Comparison of ENCODE assay signal across 4 fruit fly cellular contexts in genomic region chrX:14839047-14839446, dm6.
A peak's percentile ranks its signal among the peaks of the same experiment; 100 is the strongest.
TF ChIP-seq lines count a peak whose summit lies in the region.

Gene CG32590, minus strand, starts transcription at chrX:14839106.
Gene Flo2, plus strand, starts transcription at chrX:14839376.

TF ChIP-seq in whole organism, adult, 20 proteins besides CTCF, POLR2A, EP300 and RAD21 (continued from another document):
- TF ChIP-seq cnc (optimal IDR thresholded peaks at IDR 0.05; lab: Kevin White, UChicago) (no peak), CG33017 (tag; optimal IDR thresholded peaks at IDR 0.05; lab: Kevin White, UChicago) (peak; percentile 42)

TF ChIP-seq in whole organism, embryonic, 481 proteins besides CTCF, POLR2A, EP300 and RAD21 (continued from another document and continues in another):
- TF ChIP-seq CG16779 (GFP tag; IDR thresholded peaks at IDR 0.05; lab: Robert Waterston, UW) (no peak), cas (GFP tag; IDR thresholded peaks at IDR 0.05; lab: Robert Waterston, UW) (peak; percentile 60), chm (GFP tag; IDR thresholded peaks at IDR 0.05; lab: Robert Waterston, UW) (peak; percentile 42; the same call in 1 of the 2 replicates), CG14860 (GFP tag; IDR thresholded peaks at IDR 0.05; lab: Robert Waterston, UW; ENCODE audit: partially characterized antibody) (peak; percentile 99), Deaf1 (tag; optimal IDR thresholded peaks at IDR 0.05; lab: Kevin White, UChicago) (peak; percentile 52), CG32532 (GFP tag; IDR thresholded peaks at IDR 0.05; lab: Robert Waterston, UW) (peak; percentile 90), CG34422 (GFP tag; IDR thresholded peaks at IDR 0.05; lab: Robert Waterston, UW) (peak; percentile 88), Gug (GFP tag; IDR thresholded peaks at IDR 0.05; lab: Robert Waterston, UW) (peak; percentile 73), bab2 (GFP tag; optimal IDR thresholded peaks at IDR 0.05; lab: Kevin White, UChicago) (peak; percentile 54), TFAM (GFP tag; optimal IDR thresholded peaks at IDR 0.05; lab: Kevin White, UChicago) (no peak), CG17328 (GFP tag; IDR thresholded peaks at IDR 0.05; lab: Robert Waterston, UW) (peak; percentile 70), salm (tag; optimal IDR thresholded peaks at IDR 0.05; lab: Kevin White, UChicago) (no peak), z (GFP tag; IDR thresholded peaks at IDR 0.05; lab: Robert Waterston, UW) (no peak), CG30403 (GFP tag; optimal IDR thresholded peaks at IDR 0.05; lab: Kevin White, UChicago) (peak; percentile 84), CG16863 (GFP tag; optimal IDR thresholded peaks at IDR 0.05; lab: Kevin White, UChicago) (peak; percentile 44), ttk (GFP tag; IDR thresholded peaks at IDR 0.05; lab: Robert Waterston, UW) (peak; percentile 75), HmgD (GFP tag; optimal IDR thresholded peaks at IDR 0.05; lab: Kevin White, UChicago) (no peak), cg (GFP tag; optimal IDR thresholded peaks at IDR 0.05; lab: Kevin White, UChicago) (no peak), lilli (GFP tag; optimal IDR thresholded peaks at IDR 0.05; lab: Kevin White, UChicago) (peak; percentile 86), jumu (GFP tag; optimal IDR thresholded peaks at IDR 0.05; lab: Kevin White, UChicago) (peak; percentile 67), CG5245 (GFP tag; optimal IDR thresholded peaks at IDR 0.05; lab: Kevin White, UChicago) (peak; percentile 48), CG9797 (GFP tag; optimal IDR thresholded peaks at IDR 0.05; lab: Kevin White, UChicago) (no peak), Asciz (GFP tag; optimal IDR thresholded peaks at IDR 0.05; lab: Kevin White, UChicago) (no peak), zen (tag; optimal IDR thresholded peaks at IDR 0.05; lab: Kevin White, UChicago) (peak; percentile 73), Nf-YC (tag; optimal IDR thresholded peaks at IDR 0.05; lab: Kevin White, UChicago) (peak; percentile 44), sna (GFP tag; IDR thresholded peaks at IDR 0.05; lab: Robert Waterston, UW; ENCODE audit: partially characterized antibody) (peak; percentile 99), CG10147 (GFP tag; optimal IDR thresholded peaks at IDR 0.05; lab: Kevin White, UChicago) (peak; percentile 62), pzg (GFP tag; optimal IDR thresholded peaks at IDR 0.05; lab: Kevin White, UChicago) (peak; percentile 78), CG15514 (GFP tag; optimal IDR thresholded peaks at IDR 0.05; lab: Kevin White, UChicago) (peak; percentile 94), eve (GFP tag; optimal IDR thresholded peaks at IDR 0.05; lab: Kevin White, UChicago) (no peak), grn (GFP tag; optimal IDR thresholded peaks at IDR 0.05; lab: Kevin White, UChicago) (no peak), jing (GFP tag; optimal IDR thresholded peaks at IDR 0.05; lab: Kevin White, UChicago) (no peak), CG9876 (GFP tag; optimal IDR thresholded peaks at IDR 0.05; lab: Kevin White, UChicago) (peak; percentile 34), kah (GFP tag; optimal IDR thresholded peaks at IDR 0.05; lab: Kevin White, UChicago) (no peak), Meics (GFP tag; optimal IDR thresholded peaks at IDR 0.05; lab: Kevin White, UChicago) (peak; percentile 51), Sox102F (GFP tag; optimal IDR thresholded peaks at IDR 0.05; lab: Kevin White, UChicago) (peak; percentile 77), sr (GFP tag; IDR thresholded peaks at IDR 0.05; lab: Robert Waterston, UW) (no peak), Dll (GFP tag; IDR thresholded peaks at IDR 0.05; lab: Robert Waterston, UW; ENCODE audit: partially characterized antibody) (peak; percentile 98), CG17912 (GFP tag; optimal IDR thresholded peaks at IDR 0.05; lab: Kevin White, UChicago) (no peak), da (GFP tag; optimal IDR thresholded peaks at IDR 0.05; lab: Kevin White, UChicago) (peak; percentile 32), CG1233 (GFP tag; optimal IDR thresholded peaks at IDR 0.05; lab: Kevin White, UChicago) (peak; percentile 42), CG34376 (GFP tag; optimal IDR thresholded peaks at IDR 0.05; lab: Kevin White, UChicago) (peak; percentile 13), Vsx1 (GFP tag; optimal IDR thresholded peaks at IDR 0.05; lab: Kevin White, UChicago) (peak; percentile 72)

TF ChIP-seq in whole organism, prepupa, 60 proteins besides CTCF, POLR2A, EP300 and RAD21 (continued from another document):
- TF ChIP-seq CG32006 (GFP tag; optimal IDR thresholded peaks at IDR 0.05; lab: Kevin White, UChicago) = no peak
- TF ChIP-seq OdsH (GFP tag; optimal IDR thresholded peaks at IDR 0.05; lab: Kevin White, UChicago) = peak; percentile 71
- TF ChIP-seq CG31627 (GFP tag; optimal IDR thresholded peaks at IDR 0.05; lab: Kevin White, UChicago) = peak; percentile 74
- TF ChIP-seq Sox14 (GFP tag; optimal IDR thresholded peaks at IDR 0.05; lab: Kevin White, UChicago) = peak; percentile 60
- peak in 1 of 2 experiments; percentile 19 for TF ChIP-seq ss (GFP tag; optimal IDR thresholded peaks at IDR 0.05; lab: Kevin White, UChicago)
- no peak for TF ChIP-seq CG10631 (GFP tag; optimal IDR thresholded peaks at IDR 0.05; lab: Kevin White, UChicago)
- TF ChIP-seq CG16779 (tag; optimal IDR thresholded peaks at IDR 0.05; lab: Kevin White, UChicago) = no peak
- peak; percentile 22 for TF ChIP-seq Eip75B (GFP tag; optimal IDR thresholded peaks at IDR 0.05; lab: Kevin White, UChicago)
- no peak for TF ChIP-seq CG9139 (GFP tag; optimal IDR thresholded peaks at IDR 0.05; lab: Kevin White, UChicago)
- TF ChIP-seq Eip78C (GFP tag; lab: Kevin White, UChicago) = peak; percentile 84
- peak; percentile 48 for TF ChIP-seq Met (GFP tag; optimal IDR thresholded peaks at IDR 0.05; lab: Kevin White, UChicago)
- TF ChIP-seq CG6276 (GFP tag; optimal IDR thresholded peaks at IDR 0.05; lab: Kevin White, UChicago) = no peak
- TF ChIP-seq CG6792 (GFP tag; optimal IDR thresholded peaks at IDR 0.05; lab: Kevin White, UChicago) = peak; percentile 21
- no peak for TF ChIP-seq fkh (GFP tag; optimal IDR thresholded peaks at IDR 0.05; lab: Kevin White, UChicago)
- TF ChIP-seq Sox15 (GFP tag; optimal IDR thresholded peaks at IDR 0.05; lab: Kevin White, UChicago) = peak; percentile 28
- peak; percentile 61 for TF ChIP-seq vri (GFP tag; optimal IDR thresholded peaks at IDR 0.05; lab: Kevin White, UChicago)
- no peak for TF ChIP-seq dac (GFP tag; optimal IDR thresholded peaks at IDR 0.05; lab: Kevin White, UChicago)
- no peak for TF ChIP-seq Blimp-1 (GFP tag; optimal IDR thresholded peaks at IDR 0.05; lab: Kevin White, UChicago)
- peak; percentile 53 for TF ChIP-seq Ets96B (tag; optimal IDR thresholded peaks at IDR 0.05; lab: Kevin White, UChicago)
- TF ChIP-seq spab (GFP tag; optimal IDR thresholded peaks at IDR 0.05; lab: Kevin White, UChicago) = no peak
- TF ChIP-seq lz (GFP tag; optimal IDR thresholded peaks at IDR 0.05; lab: Kevin White, UChicago) = peak; percentile 67
- no peak for TF ChIP-seq CG8119 (GFP tag; IDR thresholded peaks at IDR 0.05; lab: Robert Waterston, UW)
- TF ChIP-seq CG1621 (tag; optimal IDR thresholded peaks at IDR 0.05; lab: Kevin White, UChicago) = no peak
- peak; percentile 10 for TF ChIP-seq net (GFP tag; optimal IDR thresholded peaks at IDR 0.05; lab: Kevin White, UChicago)
- TF ChIP-seq eg (GFP tag; IDR thresholded peaks at IDR 0.05; lab: Robert Waterston, UW) = peak; percentile 84
- TF ChIP-seq Eip93F (GFP tag; optimal IDR thresholded peaks at IDR 0.05; lab: Kevin White, UChicago) = peak; percentile 29
- TF ChIP-seq Hr4 (GFP tag; optimal IDR thresholded peaks at IDR 0.05; lab: Kevin White, UChicago) = peak; percentile 69
- TF ChIP-seq fd59A (GFP tag; optimal IDR thresholded peaks at IDR 0.05; lab: Kevin White, UChicago) = no peak
- peak; percentile 59 for TF ChIP-seq Sox102F (GFP tag; optimal IDR thresholded peaks at IDR 0.05; lab: Kevin White, UChicago)
- TF ChIP-seq Hr39 (GFP tag; optimal IDR thresholded peaks at IDR 0.05; lab: Kevin White, UChicago) = peak; percentile 76
- TF ChIP-seq dsx (GFP tag; optimal IDR thresholded peaks at IDR 0.05; lab: Kevin White, UChicago; ENCODE audit: poor library complexity, severe bottlenecking) = peak; percentile 41
- peak; percentile 59 for TF ChIP-seq CG34406 (GFP tag; optimal IDR thresholded peaks at IDR 0.05; lab: Kevin White, UChicago)
- TF ChIP-seq CG11902 (GFP tag; optimal IDR thresholded peaks at IDR 0.05; lab: Kevin White, UChicago) = peak; percentile 34
- no peak for TF ChIP-seq CG4318 (GFP tag; optimal IDR thresholded peaks at IDR 0.05; lab: Kevin White, UChicago)
- peak; percentile 60 for TF ChIP-seq CG3919 (GFP tag; optimal IDR thresholded peaks at IDR 0.05; lab: Kevin White, UChicago)
- TF ChIP-seq CG10669 (GFP tag; optimal IDR thresholded peaks at IDR 0.05; lab: Kevin White, UChicago) = peak; percentile 29
- TF ChIP-seq esn (GFP tag; optimal IDR thresholded peaks at IDR 0.05; lab: Kevin White, UChicago) = peak; percentile 71
- TF ChIP-seq achi (GFP tag; optimal IDR thresholded peaks at IDR 0.05; lab: Kevin White, UChicago) = peak; percentile 58
- TF ChIP-seq fd85E (GFP tag; optimal IDR thresholded peaks at IDR 0.05; lab: Kevin White, UChicago) = no peak
- TF ChIP-seq svp (GFP tag; lab: Kevin White, UChicago) = peak; percentile 84
- peak; percentile 63 for TF ChIP-seq Smox (GFP tag; optimal IDR thresholded peaks at IDR 0.05; lab: Kevin White, UChicago)

TF ChIP-seq in whole organism, wandering third instar larva, 38 proteins besides CTCF, POLR2A, EP300 and RAD21 (continued from another document):
- TF ChIP-seq psq (GFP tag; optimal IDR thresholded peaks at IDR 0.05; lab: Kevin White, UChicago) (peak; percentile 71), dsf (GFP tag; optimal IDR thresholded peaks at IDR 0.05; lab: Kevin White, UChicago; ENCODE audit: borderline replicate concordance) (peak; percentile 72), ey (GFP tag; optimal IDR thresholded peaks at IDR 0.05; lab: Kevin White, UChicago) (peak; percentile 81), dmrt93B (GFP tag; optimal IDR thresholded peaks at IDR 0.05; lab: Kevin White, UChicago) (no peak), lola (GFP tag; optimal IDR thresholded peaks at IDR 0.05; lab: Kevin White, UChicago) (no peak), rgr (GFP tag; optimal IDR thresholded peaks at IDR 0.05; lab: Kevin White, UChicago) (peak; percentile 78), sv (GFP tag; optimal IDR thresholded peaks at IDR 0.05; lab: Kevin White, UChicago) (peak; percentile 50), Hr83 (GFP tag; optimal IDR thresholded peaks at IDR 0.05; lab: Kevin White, UChicago; ENCODE audit: poor library complexity, severe bottlenecking) (no peak), N (GFP tag; optimal IDR thresholded peaks at IDR 0.05; lab: Kevin White, UChicago) (no peak), dl (GFP tag; optimal IDR thresholded peaks at IDR 0.05; lab: Kevin White, UChicago; ENCODE audit: insufficient read depth in 1 of 2, partially characterized antibody in 2 of 2) (no peak), pan (optimal IDR thresholded peaks at IDR 0.05; lab: Kevin White, UChicago) (no peak), jim (GFP tag; optimal IDR thresholded peaks at IDR 0.05; lab: Kevin White, UChicago) (no peak), Hr78 (GFP tag; optimal IDR thresholded peaks at IDR 0.05; lab: Kevin White, UChicago) (no peak), Dfd (GFP tag; optimal IDR thresholded peaks at IDR 0.05; lab: Kevin White, UChicago) (no peak), tai (GFP tag; optimal IDR thresholded peaks at IDR 0.05; lab: Kevin White, UChicago) (no peak), sage (GFP tag; optimal IDR thresholded peaks at IDR 0.05; lab: Kevin White, UChicago) (peak; percentile 23)
